Fruit fly (Drosophila melanogaster) whole organism, wandering third instar larva: Measurements from ENCODE around the gene MED6.

Experiments used
- Abd-B ChIP-seq: fragments of >200 bp; optimal IDR thresholded peaks from 2 replicates; lab custom pipeline; 2017; ENCODE audit warnings: missing biosample characterization, missing genetic modification characterization
- CG32264 ChIP-seq: fragments of 200-800 bp; sonication (Bioruptor generic); optimal IDR thresholded peaks from 2 replicates; lab custom pipeline; 2016; ENCODE audit warnings: missing biosample characterization, missing genetic modification characterization
- CG9705 ChIP-seq: fragments of 200-800 bp; sonication (Bioruptor generic); optimal IDR thresholded peaks from 2 replicates; lab custom pipeline; 2018; ENCODE audit warnings: missing biosample characterization, mild to moderate bottlenecking, missing genetic modification characterization
- CrebA ChIP-seq: fragments of 200-800 bp; sonication (Bioruptor generic); optimal IDR thresholded peaks from 2 replicates; lab custom pipeline; 2016; ENCODE audit warnings: missing biosample characterization, mild to moderate bottlenecking, missing genetic modification characterization, borderline replicate concordance
- Dfd ChIP-seq: fragments of >200 bp; optimal IDR thresholded peaks from 2 replicates; lab custom pipeline; 2017; ENCODE audit warnings: missing biosample characterization, missing genetic modification characterization
- GATAd ChIP-seq: sonication (Bioruptor generic); optimal IDR thresholded peaks from 2 replicates; lab custom pipeline; 2016; ENCODE audit warnings: missing biosample characterization, missing genetic modification characterization
- HLH106 ChIP-seq: fragments of 200-800 bp; optimal IDR thresholded peaks from 3 replicates; lab custom pipeline; 2019; ENCODE audit warnings: missing biosample characterization, mild to moderate bottlenecking, missing genetic modification characterization, moderate library complexity
- Hnf4 ChIP-seq: fragments of 200-800 bp; sonication (Bioruptor generic); optimal IDR thresholded peaks from 2 replicates; lab custom pipeline; 2016; ENCODE audit warnings: missing biosample characterization, mild to moderate bottlenecking, missing genetic modification characterization
- Hr78 ChIP-seq: fragments of >200 bp; optimal IDR thresholded peaks from 2 replicates; lab custom pipeline; 2017; ENCODE audit warnings: missing biosample characterization, missing genetic modification characterization
- Hr83 ChIP-seq: fragments of 200-300 bp; sonication (Bioruptor generic); optimal IDR thresholded peaks from 2 replicates; lab custom pipeline; 2016; ENCODE audit warnings: missing biosample characterization, mild to moderate bottlenecking, missing genetic modification characterization, moderate library complexity; ENCODE audit not compliant: poor library complexity, severe bottlenecking
- Myc ChIP-seq: fragments of >200 bp; optimal IDR thresholded peaks from 2 replicates; lab custom pipeline; 2017
- N ChIP-seq: fragments of >200 bp; optimal IDR thresholded peaks from 2 replicates; lab custom pipeline; 2018; ENCODE audit warnings: missing biosample characterization, missing external identifiers, missing genetic modification characterization
- OdsH ChIP-seq: fragments of 200-800 bp; sonication (Bioruptor generic); optimal IDR thresholded peaks from 2 replicates; lab custom pipeline; 2016; ENCODE audit warnings: missing biosample characterization, mild to moderate bottlenecking, missing genetic modification characterization
- Rel ChIP-seq, 2 experiments: fragments of 200-800 bp; sonication (Bioruptor generic) in 1 of 2; optimal IDR thresholded peaks; 2 replicates in 1 of 2; 3 replicates in 1 of 2; lab custom pipeline; 2016 to 2019; ENCODE audit warnings: mild to moderate bottlenecking in 2 of 2, missing biosample characterization in 2 of 2, missing genetic modification characterization in 2 of 2, moderate library complexity in 1 of 2
- Sp1 ChIP-seq: fragments of 200-800 bp; sonication (Bioruptor generic); optimal IDR thresholded peaks from 3 replicates; lab custom pipeline; 2019; ENCODE audit warnings: missing biosample characterization, mild to moderate bottlenecking, missing genetic modification characterization, moderate library complexity
- Vsx2 ChIP-seq: fragments of 200-300, 225-300 bp; sonication (Bioruptor generic); optimal IDR thresholded peaks from 2 replicates; lab custom pipeline; 2018; ENCODE audit warnings: missing biosample characterization, missing genetic modification characterization; ENCODE audit not compliant: partially characterized antibody
- br ChIP-seq: fragments of 200-800 bp; sonication (Bioruptor generic); optimal IDR thresholded peaks from 2 replicates; lab custom pipeline; 2016; ENCODE audit warnings: missing biosample characterization, missing genetic modification characterization
- brk ChIP-seq: fragments of 200-800 bp; sonication (Bioruptor generic); optimal IDR thresholded peaks from 2 replicates; lab custom pipeline; 2016; ENCODE audit warnings: missing biosample characterization, mild to moderate bottlenecking, missing genetic modification characterization
- dmrt93B ChIP-seq: fragments of 200-800 bp; sonication (Bioruptor generic); optimal IDR thresholded peaks from 2 replicates; lab custom pipeline; 2018; ENCODE audit warnings: missing biosample characterization, mild to moderate bottlenecking, missing genetic modification characterization
- dsf ChIP-seq: sonication (Bioruptor generic); optimal IDR thresholded peaks from 2 replicates; lab custom pipeline; 2016; ENCODE audit warnings: missing biosample characterization, missing genetic modification characterization, borderline replicate concordance
- ey ChIP-seq: fragments of 200-800 bp; sonication (Bioruptor generic); optimal IDR thresholded peaks from 2 replicates; lab custom pipeline; 2016; ENCODE audit warnings: missing biosample characterization, missing genetic modification characterization
- foxo ChIP-seq, 2 experiments: fragments of 200-800 bp; sonication (Bioruptor generic); optimal IDR thresholded peaks; 2 replicates in 1 of 2; 3 replicates in 1 of 2; lab custom pipeline; 2016 to 2017; ENCODE audit warnings: missing biosample characterization in 2 of 2, missing genetic modification characterization in 2 of 2
- fru ChIP-seq: fragments of 200-800 bp; sonication (Bioruptor generic); optimal IDR thresholded peaks from 3 replicates; lab custom pipeline; 2016; ENCODE audit warnings: missing biosample characterization, mild to moderate bottlenecking, missing genetic modification characterization
- jim ChIP-seq: fragments of 175-275, 200-325 bp; sonication (Bioruptor generic); optimal IDR thresholded peaks from 2 replicates; lab custom pipeline; 2016; ENCODE audit warnings: missing biosample characterization, mild to moderate bottlenecking, missing genetic modification characterization
- lola ChIP-seq: fragments of >200 bp; optimal IDR thresholded peaks from 2 replicates; lab custom pipeline; 2017; ENCODE audit warnings: missing biosample characterization, missing genetic modification characterization
- pan ChIP-seq: fragments of >200 bp; optimal IDR thresholded peaks from 2 replicates; lab custom pipeline; 2017
- sage ChIP-seq: fragments of 200-800 bp; sonication (Bioruptor generic); optimal IDR thresholded peaks from 2 replicates; lab custom pipeline; 2016; ENCODE audit warnings: missing biosample characterization, mild to moderate bottlenecking, missing genetic modification characterization
- tai ChIP-seq: sonication (Bioruptor generic); optimal IDR thresholded peaks from 2 replicates; lab custom pipeline; 2016; ENCODE audit warnings: missing biosample characterization, missing genetic modification characterization
- usp ChIP-seq: fragments of >200 bp; optimal IDR thresholded peaks from 2 replicates; lab custom pipeline; 2017; ENCODE audit warnings: missing biosample characterization, missing genetic modification characterization
- woc ChIP-seq: sonication (Bioruptor generic); optimal IDR thresholded peaks from 2 replicates; lab custom pipeline; 2016; ENCODE audit warnings: missing biosample characterization, mild to moderate bottlenecking, missing genetic modification characterization

Gene MED6

dm6 chr3R:9745442-9745841, 23.3 kb downstream of the MED6 start:
- TF ChIP-seq N (GFP tag; lab: Kevin White, UChicago) (no peak), GATAd (no peak), pan (lab: Kevin White, UChicago) (no peak), ey (GFP tag; lab: Kevin White, UChicago) (no peak)

dm6 chr3R:9743995-9744394, 24.8 kb downstream of the MED6 start:
- TF ChIP-seq OdsH (GFP tag; lab: Kevin White, UChicago) (no peak), CrebA (GFP tag; lab: Kevin White, UChicago) (no peak), Dfd (GFP tag; lab: Kevin White, UChicago) (peak; percentile 98)
- TF ChIP-seq, all 38 proteins: peak for 1

DNA sequence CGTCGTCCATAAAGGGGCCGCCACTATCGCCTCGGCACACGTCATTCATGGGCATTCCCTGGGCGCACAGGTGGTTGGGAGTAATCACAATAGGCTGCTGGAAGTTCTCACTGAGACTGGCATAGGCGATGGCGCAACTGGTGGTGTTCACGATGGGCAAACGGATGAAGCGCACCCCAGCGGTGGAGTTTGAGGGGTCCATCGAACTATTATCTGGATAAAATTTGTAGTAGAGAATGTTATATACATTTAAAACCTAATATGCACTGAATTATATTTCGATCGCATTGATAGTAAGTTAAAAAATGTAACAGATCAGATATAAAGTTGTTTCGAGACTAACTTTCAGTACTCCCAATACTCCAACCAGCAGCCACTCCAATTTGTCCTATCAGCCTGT, 25.6 kb downstream of the MED6 start, which contains the start of gene CG31415:
Gene CG31415, plus strand, starts transcription at position 301 of the 400 bp plus-strand sequence.
- no peak for TF ChIP-seq fru (GFP tag; lab: Kevin White, UChicago)
- TF ChIP-seq HLH106 = no peak
- no peak for TF ChIP-seq Hr83 (GFP tag; lab: Kevin White, UChicago)
- no peak for TF ChIP-seq dsf (GFP tag; lab: Kevin White, UChicago)
- TF ChIP-seq br (GFP tag; lab: Kevin White, UChicago) = no peak
- no peak for TF ChIP-seq Sp1 (GFP tag; lab: Kevin White, UChicago)
- no peak for TF ChIP-seq Hr78 (GFP tag; lab: Kevin White, UChicago)
- TF ChIP-seq jim = no peak
- TF ChIP-seq pan (lab: Kevin White, UChicago) = no peak
- TF ChIP-seq GATAd = no peak
- no peak for TF ChIP-seq CrebA (GFP tag; lab: Kevin White, UChicago)
- TF ChIP-seq foxo (GFP tag; optimal IDR thresholded peaks at IDR 0.05; lab: Kevin White, UChicago) = no peak
- TF ChIP-seq CG9705 (GFP tag; lab: Kevin White, UChicago) = no peak
- no peak for TF ChIP-seq Hnf4 (GFP tag; lab: Kevin White, UChicago)
- no peak for TF ChIP-seq Myc
- no peak for TF ChIP-seq dmrt93B (GFP tag; lab: Kevin White, UChicago)
- no peak for TF ChIP-seq ey (GFP tag; lab: Kevin White, UChicago)
- TF ChIP-seq sage (GFP tag; lab: Kevin White, UChicago) = no peak
- no peak for TF ChIP-seq Vsx2

DNA sequence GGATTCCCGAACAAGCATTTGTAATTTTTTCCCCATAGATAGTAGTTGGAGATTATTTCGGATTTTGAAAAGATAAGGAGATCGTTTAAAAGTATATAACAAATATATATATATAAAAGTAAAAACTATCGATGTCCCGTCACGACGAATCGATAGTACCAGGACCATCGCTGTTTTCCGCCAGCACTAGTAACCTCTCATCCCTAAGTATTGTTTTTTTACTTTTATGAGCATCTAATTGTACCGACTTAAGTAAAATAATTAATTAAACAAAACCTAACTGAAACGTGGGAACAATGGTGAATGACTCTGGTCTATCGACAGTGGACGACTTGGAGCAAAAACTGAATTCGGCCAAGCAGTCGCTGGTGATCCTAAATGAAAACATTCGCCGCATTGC, 28.1 kb downstream of the MED6 start, which contains the start of gene Pnn:
Gene Pnn, plus strand, starts transcription at position 187 of the 400 bp plus-strand sequence.
- TF ChIP-seq sage (GFP tag; lab: Kevin White, UChicago) = peak; percentile 32
- no peak for TF ChIP-seq Rel (GFP tag; optimal IDR thresholded peaks at IDR 0.05; lab: Kevin White, UChicago)
- peak; percentile 68 for TF ChIP-seq Rel (tag; optimal IDR thresholded peaks at IDR 0.05; lab: Kevin White, UChicago)
- no peak for TF ChIP-seq Hnf4 (GFP tag; lab: Kevin White, UChicago)
- peak; percentile 39 for TF ChIP-seq woc
- no peak for TF ChIP-seq br (GFP tag; lab: Kevin White, UChicago)
- TF ChIP-seq jim = no peak

DNA sequence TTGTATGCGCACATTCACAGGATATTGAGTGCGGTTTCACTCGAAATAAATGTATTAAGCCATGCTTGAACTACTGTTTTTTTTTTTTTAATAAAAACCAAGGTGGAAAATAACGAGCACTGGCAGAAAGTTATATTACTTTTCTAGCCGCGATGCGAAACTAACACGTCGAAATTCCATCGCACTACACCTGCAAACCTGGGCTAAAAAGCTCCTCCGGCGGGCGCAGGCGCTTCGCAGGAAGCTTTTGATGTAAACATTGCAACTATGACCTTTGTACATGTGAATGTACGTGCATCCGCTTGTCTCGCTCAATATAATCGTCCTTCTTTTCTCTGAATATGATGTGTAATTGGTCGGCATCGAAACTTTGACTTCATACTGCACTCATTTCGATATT, 29.0 kb downstream of the MED6 start, which contains the start of gene side-VII:
Gene side-VII, minus strand, starts transcription at position 187 of the 400 bp plus-strand sequence.
- no peak for TF ChIP-seq br (GFP tag; lab: Kevin White, UChicago)
- no peak for TF ChIP-seq CG32264
- no peak for TF ChIP-seq Hr83 (GFP tag; lab: Kevin White, UChicago)
- TF ChIP-seq usp = no peak
- TF ChIP-seq Rel (GFP tag; optimal IDR thresholded peaks at IDR 0.05; lab: Kevin White, UChicago) = no peak
- TF ChIP-seq Rel (tag; optimal IDR thresholded peaks at IDR 0.05; lab: Kevin White, UChicago) = no peak

dm6 chr3R:9735151-9735550, 33.6 kb downstream of the MED6 start:
- no peak for TF ChIP-seq lola (GFP tag; lab: Kevin White, UChicago)
- TF ChIP-seq Hr83 (GFP tag; lab: Kevin White, UChicago) = no peak
- no peak for TF ChIP-seq tai (GFP tag; lab: Kevin White, UChicago)
- no peak for TF ChIP-seq usp
- no peak for TF ChIP-seq jim
- no peak for TF ChIP-seq brk (GFP tag; lab: Kevin White, UChicago)
- no peak for TF ChIP-seq Hr78 (GFP tag; lab: Kevin White, UChicago)
- TF ChIP-seq HLH106 = no peak
- no peak for TF ChIP-seq GATAd
- no peak for TF ChIP-seq CrebA (GFP tag; lab: Kevin White, UChicago)
- no peak for TF ChIP-seq CG9705 (GFP tag; lab: Kevin White, UChicago)
- no peak for TF ChIP-seq br (GFP tag; lab: Kevin White, UChicago)
- TF ChIP-seq Sp1 (GFP tag; lab: Kevin White, UChicago) = no peak
- TF ChIP-seq dsf (GFP tag; lab: Kevin White, UChicago) = no peak
- TF ChIP-seq foxo (GFP tag; optimal IDR thresholded peaks at IDR 0.05; lab: Kevin White, UChicago) = no peak
- TF ChIP-seq Vsx2 = no peak
- no peak for TF ChIP-seq Abd-B
